Fruit fly (Drosophila melanogaster): ENCODE data around the gene sev.

Gene sev

dm6 chrX:11108845-11109450, 22.8 kb upstream of the sev start (continued):
- TF ChIP-seq CG1233 (GFP tag; optimal IDR thresholded peaks at IDR 0.05), result no peak
- peak; percentile 54 for TF ChIP-seq cg (GFP tag; optimal IDR thresholded peaks at IDR 0.05)
- no peak for TF ChIP-seq pfk (GFP tag; optimal IDR thresholded peaks at IDR 0.05)
- TF ChIP-seq en (GFP tag; optimal IDR thresholded peaks at IDR 0.05), result no peak
- TF ChIP-seq CG9876 (GFP tag; optimal IDR thresholded peaks at IDR 0.05), result no peak
- TF ChIP-seq CG13624 (GFP tag; optimal IDR thresholded peaks at IDR 0.05), result no peak
- TF ChIP-seq zfh1 (GFP tag; IDR thresholded peaks at IDR 0.05), result no peak
- no peak for TF ChIP-seq toy (GFP tag; IDR thresholded peaks at IDR 0.05)
- peak; percentile 52 for TF ChIP-seq row (GFP tag; IDR thresholded peaks at IDR 0.05)
- TF ChIP-seq CG30431 (GFP tag; optimal IDR thresholded peaks at IDR 0.05), result no peak
- no peak for TF ChIP-seq CG11093 (GFP tag; IDR thresholded peaks at IDR 0.05)
- TF ChIP-seq CG11695 (GFP tag; IDR thresholded peaks at IDR 0.05), result no peak
- TF ChIP-seq wor (GFP tag; IDR thresholded peaks at IDR 0.05), result no peak
- TF ChIP-seq sens-2 (GFP tag; IDR thresholded peaks at IDR 0.05), result no peak
- TF ChIP-seq CG10431 (GFP tag; optimal IDR thresholded peaks at IDR 0.05), result no peak
- 0 out of 2 replicates have a peak, but pooled peaks have one; percentile 12 for TF ChIP-seq CG17328 (GFP tag; IDR thresholded peaks at IDR 0.05)
- no peak for TF ChIP-seq Awh (GFP tag; IDR thresholded peaks at IDR 0.05)
- TF ChIP-seq NC2β (GFP tag; optimal IDR thresholded peaks at IDR 0.05), result no peak
- TF ChIP-seq pros (GFP tag; optimal IDR thresholded peaks at IDR 0.05), result peak; percentile 59
- no peak for TF ChIP-seq CG31441 (GFP tag; IDR thresholded peaks at IDR 0.05)
- no peak for TF ChIP-seq Mad (GFP tag; optimal IDR thresholded peaks at IDR 0.05)
- no peak for TF ChIP-seq rib (GFP tag; IDR thresholded peaks at IDR 0.05)
- TF ChIP-seq jing (GFP tag; optimal IDR thresholded peaks at IDR 0.05), result no peak
- TF ChIP-seq CG13775 (GFP tag; optimal IDR thresholded peaks at IDR 0.05), result no peak
- TF ChIP-seq E2f1 (GFP tag; IDR thresholded peaks at IDR 0.05), result no peak
- TF ChIP-seq tap (tag; optimal IDR thresholded peaks at IDR 0.05), result no peak
- no peak for TF ChIP-seq Usf (GFP tag; optimal IDR thresholded peaks at IDR 0.05)
- no peak for TF ChIP-seq kni (GFP tag; optimal IDR thresholded peaks at IDR 0.05)
- TF ChIP-seq pho (GFP tag; optimal IDR thresholded peaks at IDR 0.05), result no peak
- no peak for TF ChIP-seq Ravus (GFP tag; IDR thresholded peaks at IDR 0.05)
- no peak for TF ChIP-seq Camta (GFP tag; optimal IDR thresholded peaks at IDR 0.05)
- TF ChIP-seq ttk (GFP tag; IDR thresholded peaks at IDR 0.05), result no peak
- peak; percentile 12 for TF ChIP-seq tin (GFP tag; optimal IDR thresholded peaks at IDR 0.05)
- no peak for TF ChIP-seq fd96Cb (tag; optimal IDR thresholded peaks at IDR 0.05)
- no peak for TF ChIP-seq CTCF (GFP tag; optimal IDR thresholded peaks at IDR 0.05)
- no peak for TF ChIP-seq her (GFP tag; optimal IDR thresholded peaks at IDR 0.05)
- TF ChIP-seq ftz-f1 (GFP tag; optimal IDR thresholded peaks at IDR 0.05), result no peak
- no peak for TF ChIP-seq Rfx (GFP tag; IDR thresholded peaks at IDR 0.05)
- peak; percentile 29 for TF ChIP-seq Xbp1 (GFP tag; optimal IDR thresholded peaks at IDR 0.05)
- no peak for TF ChIP-seq CG12219 (GFP tag; optimal IDR thresholded peaks at IDR 0.05)
- TF ChIP-seq CG3281 (GFP tag; optimal IDR thresholded peaks at IDR 0.05), result no peak
- peak in 1 of 2 experiments; percentile 68 for TF ChIP-seq Pdp1 (GFP tag; optimal IDR thresholded peaks at IDR 0.05)
- peak; percentile 16; the same call in 1 of the 2 replicates for TF ChIP-seq Drgx (GFP tag; IDR thresholded peaks at IDR 0.05)
- TF ChIP-seq CG1024 (GFP tag; IDR thresholded peaks at IDR 0.05), result no peak
- peak in 1 of 2 experiments; percentile 68 for TF ChIP-seq Dfd (GFP tag; optimal IDR thresholded peaks at IDR 0.05)
- TF ChIP-seq Poxn (GFP tag; IDR thresholded peaks at IDR 0.05), result no peak
- no peak for TF ChIP-seq HLH54F (GFP tag; optimal IDR thresholded peaks at IDR 0.05)
- TF ChIP-seq CG6813 (GFP tag; optimal IDR thresholded peaks at IDR 0.05), result no peak
- TF ChIP-seq cad (GFP tag; optimal IDR thresholded peaks at IDR 0.05), result no peak
- no peak for TF ChIP-seq lilli (GFP tag; optimal IDR thresholded peaks at IDR 0.05)
- peak; percentile 48 for TF ChIP-seq CG30403 (GFP tag; optimal IDR thresholded peaks at IDR 0.05)
- no peak for TF ChIP-seq mam (GFP tag; optimal IDR thresholded peaks at IDR 0.05)
- TF ChIP-seq Tbp (GFP tag; optimal IDR thresholded peaks at IDR 0.05), result no peak
